Worm (Caenorhabditis elegans): ENCODE results near the gene C39B5.10.

DNA sequence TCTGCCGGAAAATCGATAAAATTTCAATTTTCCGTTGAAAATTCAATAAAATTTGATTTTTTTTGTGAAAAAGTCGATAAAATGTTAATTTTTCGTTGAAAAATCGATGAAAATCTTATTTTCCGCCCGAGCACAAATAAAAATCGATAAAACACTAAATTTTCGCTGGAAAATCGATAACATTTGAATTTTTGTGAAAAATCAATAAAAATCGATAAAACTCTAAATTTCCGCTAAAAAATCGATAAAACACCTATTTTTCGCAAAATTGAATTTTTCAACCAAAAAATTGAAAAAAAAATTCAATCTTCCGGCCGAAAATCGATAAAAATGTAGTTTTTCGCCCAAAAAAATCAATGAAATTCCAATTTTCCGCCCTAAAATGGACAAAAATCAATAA lies 34.3 kb downstream of the C39B5.10 start:
- TF ChIP-seq him-1 (tag; optimal IDR thresholded peaks at IDR 0.05), result no peak
- no peak for TF ChIP-seq dao-5 (tag; optimal IDR thresholded peaks at IDR 0.05)
- TF ChIP-seq W03F9.2 (tag; optimal IDR thresholded peaks at IDR 0.05), result no peak

Data from whole organism, L4/young adult.